Fruit fly (Drosophila melanogaster) whole organism, pupa: ENCODE measurements around the gene bgm.

Experiments
- CG10348 ChIP-seq: fragments of 200-800 bp; sonication (Bioruptor generic); IDR thresholded peaks from 2 replicates; pipeline ENCODE4 v1.3.6; 2022; ENCODE audit warnings: missing biosample characterization, missing genetic modification characterization
- CG13204 ChIP-seq: fragments of 200-800 bp; sonication (Bioruptor generic); optimal IDR thresholded peaks from 2 replicates; lab custom pipeline; 2018; ENCODE audit warnings: missing biosample characterization, mild to moderate bottlenecking, missing genetic modification characterization, moderate library complexity
- CG14655 ChIP-seq: fragments of 200-800 bp; sonication (Bioruptor generic); optimal IDR thresholded peaks from 3 replicates; lab custom pipeline; 2017; ENCODE audit warnings: mild to moderate bottlenecking, missing biosample characterization, missing genetic modification reagents, missing genetic modification characterization
- CG17806 ChIP-seq: fragments of 200-800 bp; sonication (Bioruptor generic); optimal IDR thresholded peaks from 2 replicates; lab custom pipeline; 2018; ENCODE audit warnings: missing biosample characterization, mild to moderate bottlenecking, missing genetic modification characterization, moderate library complexity
- CG32121 ChIP-seq: fragments of 200-800 bp; sonication (Bioruptor generic); IDR thresholded peaks from 2 replicates; pipeline ENCODE4 v1.3.6; 2022; ENCODE audit warnings: missing biosample characterization, missing genetic modification characterization
- CG8301 ChIP-seq: fragments of 200-800 bp; sonication (Bioruptor generic); optimal IDR thresholded peaks from 2 replicates; lab custom pipeline; 2018; ENCODE audit warnings: missing biosample characterization, mild to moderate bottlenecking, missing genetic modification characterization
- CG9948 ChIP-seq: fragments of 200-800 bp; sonication (Bioruptor generic); optimal IDR thresholded peaks from 2 replicates; lab custom pipeline; 2018; ENCODE audit warnings: missing biosample characterization, mild to moderate bottlenecking, missing genetic modification characterization, moderate library complexity
- D1 ChIP-seq: fragments of 200-800 bp; sonication (Bioruptor generic); optimal IDR thresholded peaks from 2 replicates; lab custom pipeline; 2018; ENCODE audit warnings: missing biosample characterization, mild to moderate bottlenecking, missing genetic modification characterization, moderate library complexity
- EcR ChIP-seq: fragments of 200-800 bp; sonication (Bioruptor generic); optimal IDR thresholded peaks from 3 replicates; lab custom pipeline; 2019; ENCODE audit warnings: missing biosample characterization, missing genetic modification characterization, mild to moderate bottlenecking, moderate library complexity, missing genetic modification reagents
- Snoo ChIP-seq: fragments of 200-800 bp; sonication (Bioruptor generic); optimal IDR thresholded peaks from 3 replicates; lab custom pipeline; 2017; ENCODE audit warnings: missing biosample characterization, mild to moderate bottlenecking, missing genetic modification characterization, inconsistent platforms
- gl ChIP-seq: fragments of 200-800 bp; sonication (Bioruptor generic); optimal IDR thresholded peaks from 2 replicates; lab custom pipeline; 2018; ENCODE audit warnings: missing biosample characterization, mild to moderate bottlenecking, missing genetic modification characterization
- rn ChIP-seq: fragments of 200-800 bp; sonication (Bioruptor generic); IDR thresholded peaks from 2 replicates; pipeline ENCODE4 v1.3.6; 2022; ENCODE audit warnings: missing biosample characterization, missing genetic modification characterization

dm6 chr2L:13972847-13973246 lies 40.0 kb upstream of the bgm start, which contains the start of gene He:
- no peak for TF ChIP-seq CG17806
- TF ChIP-seq D1 (tag; lab: Kevin White, UChicago) = no peak
- TF ChIP-seq CG10348 (GFP tag; lab: Robert Waterston, UW) = no peak
- no peak for TF ChIP-seq rn (GFP tag; lab: Robert Waterston, UW)
- no peak for TF ChIP-seq EcR (GFP tag; lab: Kevin White, UChicago)
- no peak for TF ChIP-seq CG32121
- no peak for TF ChIP-seq gl
- TF ChIP-seq CG9948 (tag; lab: Kevin White, UChicago) = no peak
- TF ChIP-seq Snoo (tag; lab: Kevin White, UChicago) = no peak
- no peak for TF ChIP-seq CG13204 (GFP tag; lab: Kevin White, UChicago)
- no peak for TF ChIP-seq CG8301
- no peak for TF ChIP-seq CG14655 (GFP tag; lab: Kevin White, UChicago)
